Fruit fly (Drosophila melanogaster) S2 (cell line): ENCODE measurements around the gene RhoGAP68F.

Experiments used
- CG8478 ChIP-seq: fragments of >200 bp; optimal IDR thresholded peaks from 2 replicates; lab custom pipeline; 2018
- CTCF ChIP-seq, 2 experiments: fragments of >200 bp; optimal IDR thresholded peaks; 2 replicates each; lab custom pipeline; 2018

- TF ChIP-seq CG8478 (no peak), CTCF (optimal IDR thresholded peaks at IDR 0.05; lab: Kevin White, UChicago) (no peak)
Measured at dm6 chr3L:12149024-12149423, 10.4 kb downstream of the RhoGAP68F start, which contains the start of gene CG32099.
